Worm (Caenorhabditis elegans) whole organism, mixed stage, embryonic: ENCODE data around the gene cal-2.

Source experiments
- flh-1 ChIP-seq: fragments of 200-800 bp; sonication (Bioruptor generic); optimal IDR thresholded peaks from 2 replicates; lab custom pipeline; 2018; ENCODE audit warnings: mild to moderate bottlenecking, missing genetic modification characterization, moderate library complexity, missing compliant biosample characterization
- lsy-2 ChIP-seq: fragments of 150-350 bp; optimal IDR thresholded peaks from 2 replicates; lab custom pipeline; 2014; ENCODE audit warnings: missing biosample characterization, missing genetic modification characterization
- mls-2 ChIP-seq: sonication (generic microtip); optimal IDR thresholded peaks from 2 replicates; lab custom pipeline; 2016; ENCODE audit warnings: mild to moderate bottlenecking, missing genetic modification characterization, moderate library complexity, missing compliant biosample characterization
- nhr-237 ChIP-seq: fragments of 150-350 bp; optimal IDR thresholded peaks from 2 replicates; lab custom pipeline; 2014; ENCODE audit warnings: missing biosample characterization, missing genetic modification characterization
- snpc-4 ChIP-seq: fragments of 150-350 bp; optimal IDR thresholded peaks from 2 replicates; lab custom pipeline; 2014; ENCODE audit warnings: missing biosample characterization, missing genetic modification characterization
- zip-8 ChIP-seq: fragments of 150-350 bp; optimal IDR thresholded peaks from 2 replicates; lab custom pipeline; 2014; ENCODE audit warnings: missing biosample characterization, missing genetic modification characterization

- TF ChIP-seq zip-8, result no peak
- no peak for TF ChIP-seq nhr-237 (tag; lab: Kevin White, UChicago)
- no peak for TF ChIP-seq lsy-2
- no peak for TF ChIP-seq snpc-4
- TF ChIP-seq mls-2 (tag; lab: Kevin White, UChicago), result no peak
- no peak for TF ChIP-seq flh-1
Measured at ce11 chrII:8923187-8923586, 37.3 kb upstream of the cal-2 start.
